Worm (Caenorhabditis elegans) whole organism, L4 larva: ENCODE measurements around the gene C56A3.5.

ENCODE experiments used
- ZK546.5 ChIP-seq, 2 experiments: sonication (generic microtip); optimal IDR thresholded peaks; 2 replicates each; lab custom pipeline; 2017; ENCODE audit warnings: missing biosample characterization in 2 of 2, missing genetic modification characterization in 2 of 2
- aly-2 ChIP-seq: sonication (generic microtip); optimal IDR thresholded peaks from 2 replicates; lab custom pipeline; 2018; ENCODE audit warnings: missing biosample characterization, missing genetic modification characterization
- ama-1 ChIP-seq: fragments of 150-350 bp; optimal IDR thresholded peaks from 2 replicates; lab custom pipeline; 2014; ENCODE audit warnings: inconsistent platforms, mixed read lengths
- dmd-6 ChIP-seq: fragments of 200-800 bp; sonication (Bioruptor generic); IDR thresholded peaks from 2 replicates; pipeline ENCODE4 v1.3.6; 2022; ENCODE audit warnings: missing genetic modification reagents, missing genetic modification characterization, missing compliant biosample characterization
- fkh-10 ChIP-seq: fragments of 150-350 bp; optimal IDR thresholded peaks from 2 replicates; lab custom pipeline; 2014; ENCODE audit warnings: missing biosample characterization, missing genetic modification reagents, missing genetic modification characterization
- nhr-237 ChIP-seq: sonication (generic microtip); optimal IDR thresholded peaks from 2 replicates; lab custom pipeline; 2017; ENCODE audit warnings: missing biosample characterization, missing genetic modification characterization
- nhr-76 ChIP-seq: fragments of 150-350 bp; optimal IDR thresholded peaks from 2 replicates; lab custom pipeline; 2014; ENCODE audit warnings: missing biosample characterization, missing genetic modification characterization
- ztf-7 ChIP-seq: fragments of 150-350 bp; optimal IDR thresholded peaks from 2 replicates; lab custom pipeline; 2014; ENCODE audit warnings: missing biosample characterization, missing genetic modification characterization

DNA sequence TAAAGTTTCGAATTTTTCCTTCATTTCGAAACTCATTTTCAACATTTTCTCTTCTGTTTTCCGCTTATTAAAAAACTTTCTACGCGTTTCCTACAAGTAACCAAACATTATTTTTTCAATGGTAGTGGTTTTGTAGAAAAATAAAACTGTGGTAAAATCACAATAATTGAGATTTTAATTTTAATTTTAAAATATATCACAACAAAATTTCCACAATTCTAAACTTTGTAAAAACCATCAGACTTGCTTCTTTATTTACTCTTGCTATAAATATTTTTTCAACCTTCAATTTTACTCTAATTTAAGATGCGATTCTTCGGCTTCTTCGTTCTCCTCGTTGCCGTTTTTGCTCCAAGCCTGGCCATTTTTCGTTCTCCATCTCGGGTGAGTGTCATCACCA is 36.1 kb downstream of the C56A3.5 start, which contains the start of gene F53F4.17:
- TF ChIP-seq aly-2 (tag; lab: Kevin White, UChicago) = no peak
- no peak for TF ChIP-seq ZK546.5 (tag; optimal IDR thresholded peaks at IDR 0.05; lab: Kevin White, UChicago)
- TF ChIP-seq nhr-76 (tag; lab: Kevin White, UChicago) = no peak
- no peak for TF ChIP-seq nhr-237 (tag; lab: Kevin White, UChicago)
- TF ChIP-seq dmd-6 = no peak
- no peak for TF ChIP-seq ztf-7
- TF ChIP-seq ama-1 (lab: Kevin White, UChicago) = no peak
- no peak for TF ChIP-seq fkh-10
